Worm (Caenorhabditis elegans): ENCODE data around the gene cest-8.

cest-8 gene

DNA sequence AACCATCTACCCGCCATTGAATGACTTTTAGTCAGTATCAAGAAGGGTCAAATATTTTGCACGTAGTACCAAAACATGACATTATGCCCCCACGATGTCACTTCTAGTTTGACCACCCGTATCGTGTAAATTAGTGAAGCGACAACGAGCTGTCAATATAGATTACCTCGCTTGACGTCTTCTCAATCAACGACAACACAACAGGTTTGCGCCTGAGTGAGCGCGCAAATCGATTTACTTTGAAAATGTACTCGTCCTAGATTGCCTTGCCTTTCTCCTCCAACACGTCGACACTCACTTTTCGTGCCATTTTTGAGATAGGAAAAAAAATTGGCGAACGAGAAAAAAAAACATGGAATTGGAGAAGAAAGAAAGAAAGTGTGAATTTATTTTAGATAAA lies 38.8 kb upstream of the cest-8 start (continued):
- no peak for TF ChIP-seq fkh-4 (tag; optimal IDR thresholded peaks at IDR 0.05; ENCODE audit: borderline replicate concordance)
- peak; percentile 53 for TF ChIP-seq snu-23 (GFP tag; optimal IDR thresholded peaks at IDR 0.05)
- TF ChIP-seq mab-9 (GFP tag; IDR thresholded peaks at IDR 0.05) = no peak
- no peak for TF ChIP-seq Y116A8C.19 (tag; optimal IDR thresholded peaks at IDR 0.05; ENCODE audit: borderline replicate concordance)
- no peak for TF ChIP-seq ztf-4 (tag; optimal IDR thresholded peaks at IDR 0.05)
- no peak for TF ChIP-seq fkh-8 (tag; optimal IDR thresholded peaks at IDR 0.05)
- TF ChIP-seq egl-13 (tag; optimal IDR thresholded peaks at IDR 0.05) = no peak
- TF ChIP-seq snpc-4 (tag; optimal IDR thresholded peaks at IDR 0.05) = no peak
- TF ChIP-seq aly-2 (tag; optimal IDR thresholded peaks at IDR 0.05) = no peak
- peak in 5 of 6 experiments; percentile 6 to 50 (median 33) for TF ChIP-seq elt-3 (tag; optimal IDR thresholded peaks at IDR 0.05)
- TF ChIP-seq mef-2 (tag; optimal IDR thresholded peaks at IDR 0.05) = no peak
- no peak for TF ChIP-seq sptf-1 (tag; optimal IDR thresholded peaks at IDR 0.05)
- peak; percentile 65 for TF ChIP-seq tbx-2 (tag; optimal IDR thresholded peaks at IDR 0.05)
- TF ChIP-seq aha-1 (tag; optimal IDR thresholded peaks at IDR 0.05) = no peak
- no peak for TF ChIP-seq ceh-63 (GFP tag; optimal IDR thresholded peaks at IDR 0.05)
- TF ChIP-seq jun-1 (tag; optimal IDR thresholded peaks at IDR 0.05) = no peak
- TF ChIP-seq nhr-28 (tag; optimal IDR thresholded peaks at IDR 0.05) = no peak
- no peak for TF ChIP-seq nhr-84 (tag; optimal IDR thresholded peaks at IDR 0.05)
- TF ChIP-seq alr-1 (tag; optimal IDR thresholded peaks at IDR 0.05; ENCODE audit: borderline replicate concordance) = no peak
- peak; percentile 48 for TF ChIP-seq nhr-19 (GFP tag; conservative IDR thresholded peaks at IDR 0.05)
- no peak for TF ChIP-seq ceh-88 (GFP tag; IDR thresholded peaks at IDR 0.05)
- no peak for TF ChIP-seq sup-37 (GFP tag; optimal IDR thresholded peaks at IDR 0.05)
- TF ChIP-seq unc-86 (tag; optimal IDR thresholded peaks at IDR 0.05) = no peak
- TF ChIP-seq ama-1 (optimal IDR thresholded peaks at IDR 0.05) = no peak
- no peak for TF ChIP-seq C34B4.2 (tag; optimal IDR thresholded peaks at IDR 0.05)
- TF ChIP-seq fos-1 (tag; optimal IDR thresholded peaks at IDR 0.05) = no peak
- TF ChIP-seq lin-35 (GFP tag; optimal IDR thresholded peaks at IDR 0.05) = peak; percentile 1 to 44
- no peak for TF ChIP-seq pax-3 (tag; optimal IDR thresholded peaks at IDR 0.05)
- TF ChIP-seq fkh-10 (GFP tag; optimal IDR thresholded peaks at IDR 0.05) = no peak
- TF ChIP-seq nhr-71 (tag; optimal IDR thresholded peaks at IDR 0.05) = peak; percentile 62
- TF ChIP-seq vab-15 (tag; optimal IDR thresholded peaks at IDR 0.05) = no peak
- TF ChIP-seq mep-1 (tag; optimal IDR thresholded peaks at IDR 0.05) = peak; percentile 63
- TF ChIP-seq F16B12.6 (tag; optimal IDR thresholded peaks at IDR 0.05) = no peak
- TF ChIP-seq mdl-1 (tag; optimal IDR thresholded peaks at IDR 0.05) = peak in 1 of 2 experiments; percentile 1
- TF ChIP-seq irx-1 (tag; optimal IDR thresholded peaks at IDR 0.05) = no peak
- TF ChIP-seq pag-3 (tag; optimal IDR thresholded peaks at IDR 0.05; ENCODE audit: borderline replicate concordance, insufficient read depth) = peak; percentile 2
- peak; percentile 91 for TF ChIP-seq blmp-1 (tag; optimal IDR thresholded peaks at IDR 0.05)
- TF ChIP-seq unc-130 (tag; optimal IDR thresholded peaks at IDR 0.05) = peak; percentile 74
- TF ChIP-seq unc-62 (GFP tag; optimal IDR thresholded peaks at IDR 0.05) = no peak
- no peak for TF ChIP-seq hpl-2 (GFP tag; optimal IDR thresholded peaks at IDR 0.05)

- TF ChIP-seq blmp-1 (tag; optimal IDR thresholded peaks at IDR 0.05) = peak; percentile 24
- no peak for TF ChIP-seq nhr-237 (tag; optimal IDR thresholded peaks at IDR 0.05)
- no peak for TF ChIP-seq ces-1 (GFP tag; optimal IDR thresholded peaks at IDR 0.05)
- no peak for TF ChIP-seq vab-15 (tag; optimal IDR thresholded peaks at IDR 0.05)
- no peak for TF ChIP-seq swsn-7 (tag; optimal IDR thresholded peaks at IDR 0.05)
- peak; percentile 16 for TF ChIP-seq lin-14 (GFP tag; optimal IDR thresholded peaks at IDR 0.05)
- TF ChIP-seq nhr-71 (tag; optimal IDR thresholded peaks at IDR 0.05) = no peak
- peak; percentile 63 for TF ChIP-seq dsc-1 (tag; optimal IDR thresholded peaks at IDR 0.05)
- no peak for TF ChIP-seq nhr-20 (tag; optimal IDR thresholded peaks at IDR 0.05)
- TF ChIP-seq isw-1 (GFP tag; IDR thresholded peaks at IDR 0.05) = no peak
Measured at ce11 chrX:12181606-12182005, 37.9 kb upstream of the cest-8 start.
